Worm (Caenorhabditis elegans) whole organism, young adult: Measurements from ENCODE around the gene F33A8.7.

Source experiments
- B0019.2 ChIP-seq: fragments of 200-800 bp; sonication (Bioruptor generic); conservative IDR thresholded peaks from 2 replicates; pipeline ENCODE4 v1.3.6; 2022; ENCODE audit warnings: missing genetic modification reagents, missing genetic modification characterization, missing compliant biosample characterization
- C06A6.2 ChIP-seq: fragments of 200-800 bp; sonication (Bioruptor generic); conservative IDR thresholded peaks from 2 replicates; pipeline ENCODE4 v1.3.6; 2022; ENCODE audit warnings: missing genetic modification characterization, missing compliant biosample characterization
- F22D6.2 ChIP-seq: sonication (generic microtip); optimal IDR thresholded peaks from 2 replicates; lab custom pipeline; 2016; ENCODE audit warnings: mild to moderate bottlenecking, missing genetic modification characterization, missing compliant biosample characterization
- F23B12.7 ChIP-seq: sonication (generic microtip); optimal IDR thresholded peaks from 2 replicates; lab custom pipeline; 2017; ENCODE audit warnings: missing genetic modification characterization, mild to moderate bottlenecking, missing compliant biosample characterization, antibody characterized with exemption, moderate library complexity; ENCODE audit not compliant: insufficient read depth
- F49E8.2 ChIP-seq: sonication (generic microtip); optimal IDR thresholded peaks from 3 replicates; lab custom pipeline; 2017; ENCODE audit warnings: missing genetic modification characterization, mild to moderate bottlenecking, missing compliant biosample characterization, antibody characterized with exemption, moderate library complexity; ENCODE audit not compliant: insufficient read depth
- F52B5.7 ChIP-seq: sonication (generic microtip); optimal IDR thresholded peaks from 2 replicates; lab custom pipeline; 2016; ENCODE audit warnings: mild to moderate bottlenecking, missing genetic modification characterization, missing compliant biosample characterization
- F57C9.4 ChIP-seq: sonication (generic microtip); optimal IDR thresholded peaks from 2 replicates; lab custom pipeline; 2017; ENCODE audit warnings: mild to moderate bottlenecking, missing genetic modification characterization, missing compliant biosample characterization
- K12H6.12 ChIP-seq: fragments of 200-800 bp; sonication (Bioruptor generic); optimal IDR thresholded peaks from 2 replicates; lab custom pipeline; 2018; ENCODE audit warnings: mild to moderate bottlenecking, missing genetic modification characterization, missing compliant biosample characterization
- T26A5.8 ChIP-seq: sonication (generic microtip); optimal IDR thresholded peaks from 2 replicates; lab custom pipeline; 2016; ENCODE audit warnings: missing genetic modification characterization, missing compliant biosample characterization
- Y53G8AR.9 ChIP-seq: fragments of 200-800 bp; sonication (Bioruptor generic); conservative IDR thresholded peaks from 2 replicates; pipeline ENCODE4 v1.3.6; 2022; ENCODE audit warnings: missing genetic modification reagents, missing genetic modification characterization, missing compliant biosample characterization
- aptf-2 ChIP-seq: fragments of 200-800 bp; sonication (Bioruptor generic); conservative IDR thresholded peaks from 2 replicates; pipeline ENCODE4 v1.3.6; 2022; ENCODE audit warnings: missing genetic modification reagents, missing genetic modification characterization, missing compliant biosample characterization
- atf-7 ChIP-seq: sonication (generic microtip); optimal IDR thresholded peaks from 2 replicates; lab custom pipeline; 2017; ENCODE audit warnings: mild to moderate bottlenecking, missing genetic modification characterization, missing compliant biosample characterization
- athp-1 ChIP-seq: sonication (generic microtip); optimal IDR thresholded peaks from 2 replicates; lab custom pipeline; 2017; ENCODE audit warnings: mild to moderate bottlenecking, missing genetic modification characterization, missing compliant biosample characterization
- attf-3 ChIP-seq: fragments of 200-800 bp; sonication (Bioruptor generic); conservative IDR thresholded peaks from 2 replicates; pipeline ENCODE4 v1.3.6; 2022; ENCODE audit warnings: missing genetic modification reagents, missing genetic modification characterization, missing compliant biosample characterization
- attf-5 ChIP-seq: fragments of 200-800 bp; sonication (Bioruptor generic); optimal IDR thresholded peaks from 2 replicates; lab custom pipeline; 2018; ENCODE audit warnings: mild to moderate bottlenecking, missing genetic modification characterization, missing compliant biosample characterization
- bed-1 ChIP-seq: fragments of 200-800 bp; sonication (Bioruptor generic); IDR thresholded peaks from 2 replicates; pipeline ENCODE4 v1.3.6; 2022; ENCODE audit warnings: missing genetic modification reagents, missing genetic modification characterization, missing compliant biosample characterization
- cebp-1 ChIP-seq, 2 experiments: fragments of 200-800 bp in 1 of 2; sonication (Bioruptor generic) in 1 of 2; sonication (generic microtip) in 1 of 2; IDR thresholded peaks in 1 of 2; optimal IDR thresholded peaks in 1 of 2; 2 replicates each; pipeline versions ENCODE4 v1.3.6 to Lab custom; 2017 to 2022; ENCODE audit warnings: missing compliant biosample characterization in 2 of 2, missing genetic modification characterization in 2 of 2, mild to moderate bottlenecking in 1 of 2, missing genetic modification reagents in 1 of 2, moderate library complexity in 1 of 2
- ceh-40 ChIP-seq: fragments of 200-800 bp; sonication (Bioruptor generic); IDR thresholded peaks from 2 replicates; pipeline ENCODE4 v1.3.6; 2022; ENCODE audit warnings: missing genetic modification characterization, missing compliant biosample characterization
- ceh-58 ChIP-seq: fragments of 200-800 bp; sonication (Bioruptor generic); IDR thresholded peaks from 2 replicates; pipeline ENCODE4 v1.3.6; 2022; ENCODE audit warnings: missing genetic modification characterization, missing compliant biosample characterization
- chd-7 ChIP-seq: sonication (generic microtip); optimal IDR thresholded peaks from 2 replicates; lab custom pipeline; 2016; ENCODE audit warnings: mild to moderate bottlenecking, missing genetic modification characterization, moderate library complexity, missing compliant biosample characterization
- dox-1 ChIP-seq: fragments of 200-800 bp; sonication (Bioruptor generic); IDR thresholded peaks from 2 replicates; pipeline ENCODE4 v1.3.6; 2022; ENCODE audit warnings: missing genetic modification reagents, missing genetic modification characterization, missing compliant biosample characterization
- efl-1 ChIP-seq: fragments of 150-350 bp; optimal IDR thresholded peaks from 2 replicates; lab custom pipeline; 2014; ENCODE audit warnings: missing biosample characterization, missing genetic modification reagents, missing genetic modification characterization
- egl-18 ChIP-seq: fragments of 200-800 bp; sonication (Bioruptor generic); IDR thresholded peaks from 2 replicates; pipeline ENCODE4 v1.3.6; 2022; ENCODE audit warnings: missing genetic modification reagents, missing genetic modification characterization, missing compliant biosample characterization
- ets-4 ChIP-seq: fragments of 200-800 bp; sonication (Bioruptor generic); optimal IDR thresholded peaks from 2 replicates; lab custom pipeline; 2018; ENCODE audit warnings: mild to moderate bottlenecking, missing genetic modification characterization, missing compliant biosample characterization
- hsf-1 ChIP-seq: fragments of 200-800 bp; sonication (Bioruptor generic); IDR thresholded peaks from 2 replicates; pipeline ENCODE4 v1.3.6; 2022; ENCODE audit warnings: missing genetic modification reagents, missing genetic modification characterization, missing compliant biosample characterization
- let-526 ChIP-seq: fragments of 200-800 bp; sonication (Bioruptor generic); IDR thresholded peaks from 2 replicates; pipeline ENCODE4 v1.3.6; 2022; ENCODE audit warnings: missing genetic modification reagents, missing genetic modification characterization, missing compliant biosample characterization
- lin-26 ChIP-seq: fragments of 200-800 bp; sonication (Bioruptor generic); IDR thresholded peaks from 2 replicates; pipeline ENCODE4 v1.3.6; 2022; ENCODE audit warnings: missing genetic modification reagents, missing genetic modification characterization, missing compliant biosample characterization
- lin-35 ChIP-seq, 3 experiments: fragments of 150-350 bp in 2 of 3; sonication (generic microtip) in 1 of 3; optimal IDR thresholded peaks; 2 replicates each; lab custom pipeline; 2014 to 2018; ENCODE audit warnings: missing biosample characterization in 3 of 3, missing genetic modification characterization in 3 of 3, missing genetic modification reagents in 3 of 3
- lin-40 ChIP-seq: sonication (generic microtip); optimal IDR thresholded peaks from 2 replicates; lab custom pipeline; 2016; ENCODE audit warnings: missing genetic modification characterization, mild to moderate bottlenecking, missing compliant biosample characterization, missing genotype, missing genetic modification reagents
- lin-54 ChIP-seq: fragments of 200-800 bp; sonication (Bioruptor generic); optimal IDR thresholded peaks from 2 replicates; lab custom pipeline; 2018; ENCODE audit warnings: mild to moderate bottlenecking, missing genetic modification characterization, missing compliant biosample characterization
- lsl-1 ChIP-seq: fragments of 200-800 bp; sonication (Bioruptor generic); optimal IDR thresholded peaks from 2 replicates; lab custom pipeline; 2018; ENCODE audit warnings: mild to moderate bottlenecking, missing genetic modification characterization, moderate library complexity, missing compliant biosample characterization
- madf-3 ChIP-seq: fragments of 200-800 bp; sonication (Bioruptor generic); IDR thresholded peaks from 2 replicates; pipeline ENCODE4 v1.3.6; 2022; ENCODE audit warnings: missing genetic modification reagents, missing genetic modification characterization, missing compliant biosample characterization
- madf-6 ChIP-seq: fragments of 200-800 bp; sonication (Bioruptor generic); IDR thresholded peaks from 2 replicates; pipeline ENCODE4 v1.3.6; 2022; ENCODE audit warnings: missing genetic modification reagents, missing genetic modification characterization, missing compliant biosample characterization
- mcd-1 ChIP-seq: fragments of 200-800 bp; sonication (Bioruptor generic); IDR thresholded peaks from 2 replicates; pipeline ENCODE4 v1.3.6; 2022; ENCODE audit warnings: missing genetic modification reagents, missing genetic modification characterization, missing compliant biosample characterization
- nhr-27 ChIP-seq: fragments of 200-800 bp; sonication (Bioruptor generic); optimal IDR thresholded peaks from 2 replicates; lab custom pipeline; 2018; ENCODE audit warnings: mild to moderate bottlenecking, missing genetic modification characterization, moderate library complexity, missing compliant biosample characterization
- pbrm-1 ChIP-seq: fragments of 200-800 bp; sonication (Bioruptor generic); IDR thresholded peaks from 2 replicates; pipeline ENCODE4 v1.3.6; 2022; ENCODE audit warnings: missing genetic modification reagents, missing genetic modification characterization, missing compliant biosample characterization
- rec-8 ChIP-seq, 2 experiments: sonication (generic microtip); optimal IDR thresholded peaks; 2 replicates each; lab custom pipeline; 2016; ENCODE audit warnings: mild to moderate bottlenecking in 2 of 2, missing genetic modification characterization in 2 of 2, missing genetic modification reagents in 2 of 2, missing genotype in 2 of 2, missing biosample characterization in 1 of 2, missing compliant biosample characterization in 1 of 2, moderate library complexity in 1 of 2
- snpc-3.4 ChIP-seq: sonication (generic microtip); optimal IDR thresholded peaks from 2 replicates; lab custom pipeline; 2017; ENCODE audit warnings: missing genetic modification characterization, mild to moderate bottlenecking, missing compliant biosample characterization, antibody characterized with exemption, moderate library complexity, missing genotype, missing genetic modification reagents
- snpc-4 ChIP-seq, 5 experiments: fragments of 150-350 bp in 1 of 5; sonication (generic microtip) in 4 of 5; optimal IDR thresholded peaks; 2 replicates each; lab custom pipeline; 2014 to 2018; ENCODE audit warnings: missing genetic modification characterization in 5 of 5, missing biosample characterization in 3 of 5, antibody characterized with exemption in 2 of 5, mild to moderate bottlenecking in 2 of 5, missing compliant biosample characterization in 2 of 5, missing genotype in 2 of 5, moderate library complexity in 2 of 5, missing genetic modification reagents in 1 of 5
- somi-1 ChIP-seq: fragments of 200-800 bp; sonication (Bioruptor generic); optimal IDR thresholded peaks from 2 replicates; lab custom pipeline; 2018; ENCODE audit warnings: mild to moderate bottlenecking, missing genetic modification characterization, missing compliant biosample characterization
- zfh-2 ChIP-seq: fragments of 200-800 bp; sonication (Bioruptor generic); conservative IDR thresholded peaks from 2 replicates; pipeline ENCODE4 v1.3.6; 2022; ENCODE audit warnings: missing genetic modification reagents, missing genetic modification characterization, missing compliant biosample characterization
- ztf-18 ChIP-seq: sonication (generic microtip); optimal IDR thresholded peaks from 2 replicates; lab custom pipeline; 2016; ENCODE audit warnings: missing genotype, mild to moderate bottlenecking, missing genetic modification characterization, missing compliant biosample characterization
- ztf-26 ChIP-seq: sonication (generic microtip); optimal IDR thresholded peaks from 2 replicates; lab custom pipeline; 2017; ENCODE audit warnings: missing genetic modification characterization, missing compliant biosample characterization
- ztf-6 ChIP-seq: fragments of 200-800 bp; sonication (Bioruptor generic); IDR thresholded peaks from 2 replicates; pipeline ENCODE4 v1.3.6; 2022; ENCODE audit warnings: missing genetic modification reagents, missing genetic modification characterization, missing compliant biosample characterization

F33A8.7 gene

DNA sequence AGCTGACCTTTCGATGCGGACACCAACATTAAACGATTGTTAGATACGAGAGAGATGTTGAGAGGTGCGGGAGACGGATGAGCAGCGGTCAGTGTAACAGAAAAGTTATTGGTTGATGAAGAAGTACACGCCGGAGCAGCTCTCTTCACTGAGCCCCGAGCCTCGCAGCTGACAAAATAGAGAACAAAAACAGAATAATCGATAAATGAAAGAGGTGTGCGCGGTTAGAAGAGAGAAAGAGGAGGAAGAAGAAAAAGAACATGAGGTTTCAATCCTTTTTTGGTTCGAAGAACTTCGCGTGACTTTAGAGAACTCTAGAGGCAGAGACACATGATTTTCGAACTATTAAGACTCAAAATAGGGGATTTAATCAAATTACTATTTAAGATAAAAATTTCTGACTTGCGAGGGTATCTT is 16.4 kb upstream of the F33A8.7 start:
- 0 out of 2 replicates have a peak, but pooled peaks have one; percentile 24 for TF ChIP-seq lin-26
- TF ChIP-seq let-526 (GFP tag; lab: Robert Waterston, UW) = no peak
- TF ChIP-seq T26A5.8 (tag; lab: Kevin White, UChicago) = no peak
- peak; percentile 15 for TF ChIP-seq K12H6.12 (tag; lab: Kevin White, UChicago)
- no peak for TF ChIP-seq snpc-3.4
- 0 out of 2 replicates have a peak, but pooled peaks have one; percentile 44 for TF ChIP-seq madf-3 (GFP tag; lab: Robert Waterston, UW)
- TF ChIP-seq nhr-27 (tag; lab: Kevin White, UChicago) = no peak
- TF ChIP-seq ets-4 = no peak
- peak; percentile 31; the same call in 1 of the 2 replicates for TF ChIP-seq zfh-2
- no peak for TF ChIP-seq F52B5.7 (tag; lab: Kevin White, UChicago)
- peak; percentile 36 for TF ChIP-seq attf-5
- TF ChIP-seq lin-40 = peak; percentile 8
- peak; percentile 10 for TF ChIP-seq atf-7 (tag; lab: Kevin White, UChicago)
- 0 out of 2 replicates have a peak, but pooled peaks have one; percentile 33 for TF ChIP-seq pbrm-1 (GFP tag; lab: Robert Waterston, UW)
- TF ChIP-seq ceh-58 (GFP tag; lab: Robert Waterston, UW) = no peak
- TF ChIP-seq attf-3 (GFP tag; lab: Robert Waterston, UW) = no peak
- TF ChIP-seq cebp-1 (GFP tag; IDR thresholded peaks at IDR 0.05; lab: Robert Waterston, UW) = no peak
- peak; percentile 18 for TF ChIP-seq cebp-1 (tag; optimal IDR thresholded peaks at IDR 0.05; lab: Kevin White, UChicago)
- no peak for TF ChIP-seq F23B12.7 (tag; lab: Kevin White, UChicago)
- TF ChIP-seq C06A6.2 (GFP tag; lab: Robert Waterston, UW) = no peak
- TF ChIP-seq mcd-1 = 0 out of 2 replicates have a peak, but pooled peaks have one; percentile 24
- TF ChIP-seq F57C9.4 (tag; lab: Kevin White, UChicago) = no peak
- TF ChIP-seq snpc-4 (GFP tag; optimal IDR thresholded peaks at IDR 0.05; lab: Kevin White, UChicago) = no peak
- TF ChIP-seq snpc-4 (tag; optimal IDR thresholded peaks at IDR 0.05; lab: Kevin White, UChicago) = peak in 2 of 4 experiments; percentile 5 to 11
- no peak for TF ChIP-seq ztf-26 (tag; lab: Kevin White, UChicago)
- peak in 1 of 3 experiments; percentile 25 for TF ChIP-seq lin-35 (GFP tag; optimal IDR thresholded peaks at IDR 0.05; lab: Kevin White, UChicago)
- no peak for TF ChIP-seq madf-6 (GFP tag; lab: Robert Waterston, UW)
- TF ChIP-seq athp-1 = no peak
- TF ChIP-seq hsf-1 = no peak
- no peak for TF ChIP-seq egl-18 (GFP tag; lab: Robert Waterston, UW)
- TF ChIP-seq dox-1 (GFP tag; lab: Robert Waterston, UW) = no peak

DNA sequence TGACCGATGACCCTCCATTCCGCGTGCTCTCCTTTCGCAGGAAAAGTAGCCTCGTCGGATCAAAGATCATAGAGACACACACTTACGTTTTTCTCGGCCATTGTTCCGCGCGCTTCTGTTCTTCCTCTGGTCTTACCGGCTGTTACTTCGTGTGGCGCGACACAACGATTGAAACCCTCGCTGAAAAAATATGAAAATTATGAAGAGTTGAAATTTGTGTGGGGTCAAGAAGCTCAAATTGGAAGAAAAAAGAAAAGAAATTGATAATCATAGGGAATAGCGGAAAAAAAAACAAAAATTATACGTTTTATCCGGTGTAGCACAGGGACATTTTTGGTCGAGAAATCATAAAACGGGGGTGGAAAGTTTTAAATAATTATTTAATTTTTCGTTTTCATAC is 15.6 kb upstream of the F33A8.7 start, which contains the start of gene cey-1:
Gene cey-1 (minus strand): TSS at position 180 of the 400 bp plus-strand sequence.
- no peak for TF ChIP-seq B0019.2 (GFP tag; lab: Robert Waterston, UW)
- no peak for TF ChIP-seq chd-7 (tag; lab: Kevin White, UChicago)
- TF ChIP-seq ceh-40 (GFP tag; lab: Robert Waterston, UW) = no peak
- no peak for TF ChIP-seq F22D6.2
- TF ChIP-seq ztf-6 (GFP tag; lab: Robert Waterston, UW) = no peak
- no peak for TF ChIP-seq lin-54 (GFP tag; lab: Kevin White, UChicago)
- TF ChIP-seq F49E8.2 (tag; lab: Kevin White, UChicago) = no peak
- no peak for TF ChIP-seq aptf-2 (GFP tag; lab: Robert Waterston, UW)
- TF ChIP-seq somi-1 = no peak
- no peak for TF ChIP-seq efl-1 (GFP tag; lab: Kevin White, UChicago)
- TF ChIP-seq F23B12.7 (tag; lab: Kevin White, UChicago) = no peak
- no peak for TF ChIP-seq ceh-58 (GFP tag; lab: Robert Waterston, UW)
- no peak for TF ChIP-seq bed-1 (GFP tag; lab: Robert Waterston, UW)
- no peak for TF ChIP-seq ztf-18 (tag; lab: Kevin White, UChicago)
- no peak for TF ChIP-seq Y53G8AR.9
- TF ChIP-seq rec-8 (tag; optimal IDR thresholded peaks at IDR 0.05; lab: Kevin White, UChicago) = no peak
- no peak for TF ChIP-seq lsl-1 (GFP tag; lab: Kevin White, UChicago)
